Worm (Caenorhabditis elegans): Measurements from ENCODE around the gene gba-4.

DNA sequence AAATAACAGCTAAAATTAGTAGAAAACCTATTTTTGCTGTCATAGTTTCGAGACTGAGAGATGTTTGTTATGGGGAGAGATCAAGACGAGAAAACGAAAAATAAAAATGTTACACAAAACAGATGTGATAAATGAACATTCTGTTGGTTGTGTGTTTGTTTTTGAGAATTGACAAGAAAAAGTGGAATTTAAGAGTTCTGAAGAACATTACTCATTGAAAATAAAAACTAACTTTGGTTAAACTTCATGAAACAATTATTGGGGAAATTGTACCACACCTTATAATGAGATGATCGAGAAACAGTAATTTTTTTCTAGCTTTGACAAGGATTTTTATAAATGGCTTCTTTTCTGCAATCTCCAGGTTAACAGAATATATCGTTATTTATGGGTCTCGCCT lies 2.7 kb upstream of the gba-4 start, which contains the start of gene Y4C6B.7:
- TF ChIP-seq ama-1 (optimal IDR thresholded peaks at IDR 0.05) (no peak), nhr-76 (tag; optimal IDR thresholded peaks at IDR 0.05) (no peak), nhr-28 (tag; optimal IDR thresholded peaks at IDR 0.05) (no peak), fos-1 (tag; optimal IDR thresholded peaks at IDR 0.05) (no peak), ztf-4 (tag; optimal IDR thresholded peaks at IDR 0.05) (no peak), nhr-67 (tag; optimal IDR thresholded peaks at IDR 0.05) (no peak), pqm-1 (tag; optimal IDR thresholded peaks at IDR 0.05) (no peak), aly-2 (tag; optimal IDR thresholded peaks at IDR 0.05) (no peak), snpc-4 (tag; optimal IDR thresholded peaks at IDR 0.05) (no peak), ceh-16 (tag; optimal IDR thresholded peaks at IDR 0.05) (no peak), skn-1 (tag; optimal IDR thresholded peaks at IDR 0.05) (no peak), ceh-82 (tag; optimal IDR thresholded peaks at IDR 0.05) (no peak), unc-62 (GFP tag; optimal IDR thresholded peaks at IDR 0.05) (no peak), nhr-237 (tag; optimal IDR thresholded peaks at IDR 0.05) (no peak)

Measured in whole organism, L3 larva.